Fruit fly (Drosophila melanogaster) whole organism, adult: ENCODE data around the gene nesd.

Source experiments
- CG11617 ChIP-seq: fragments of 200-800 bp; sonication (Bioruptor generic); optimal IDR thresholded peaks from 2 replicates; lab custom pipeline; 2017; ENCODE audit warnings: mild to moderate bottlenecking, missing biosample characterization, missing genetic modification reagents, missing genetic modification characterization
- CG12768 ChIP-seq: fragments of 200-800 bp; sonication (Bioruptor generic); optimal IDR thresholded peaks from 2 replicates; lab custom pipeline; 2017; ENCODE audit warnings: missing biosample characterization, missing genetic modification characterization, mild to moderate bottlenecking, moderate library complexity, missing genetic modification reagents
- CG14711 ChIP-seq: fragments of 200-800 bp; sonication (Bioruptor generic); optimal IDR thresholded peaks from 2 replicates; lab custom pipeline; 2018; ENCODE audit warnings: missing biosample characterization, mild to moderate bottlenecking, missing genetic modification characterization, moderate library complexity
- CG1620 ChIP-seq: fragments of 200-800 bp; sonication (Bioruptor generic); optimal IDR thresholded peaks from 2 replicates; lab custom pipeline; 2016; ENCODE audit warnings: missing biosample characterization, missing genetic modification characterization
- CG33017 ChIP-seq: fragments of 200-800 bp; sonication (Bioruptor generic); optimal IDR thresholded peaks from 2 replicates; lab custom pipeline; 2018; ENCODE audit warnings: missing biosample characterization, mild to moderate bottlenecking, missing genetic modification characterization, moderate library complexity
- CG5204 ChIP-seq: fragments of 200-800 bp; sonication (Bioruptor generic); optimal IDR thresholded peaks from 2 replicates; lab custom pipeline; 2016; ENCODE audit warnings: missing biosample characterization, missing genetic modification characterization
- CG7045 ChIP-seq: fragments of 200-800 bp; sonication (Bioruptor generic); optimal IDR thresholded peaks from 2 replicates; lab custom pipeline; 2017; ENCODE audit warnings: missing biosample characterization, mild to moderate bottlenecking, missing genetic modification characterization
- CG7101 ChIP-seq: fragments of 200-800 bp; sonication (Bioruptor generic); optimal IDR thresholded peaks from 2 replicates; lab custom pipeline; 2018; ENCODE audit warnings: missing biosample characterization, mild to moderate bottlenecking, missing genetic modification characterization, moderate library complexity
- Clk ChIP-seq: fragments of 200-800 bp; sonication (Bioruptor generic); optimal IDR thresholded peaks from 2 replicates; lab custom pipeline; 2017; ENCODE audit warnings: missing biosample characterization, missing genetic modification characterization
- Crg-1 ChIP-seq: fragments of 200-800 bp; sonication (Bioruptor generic); optimal IDR thresholded peaks from 2 replicates; lab custom pipeline; 2016; ENCODE audit warnings: missing biosample characterization, missing genetic modification characterization
- Hr96 ChIP-seq: fragments of 200-800 bp; sonication (Bioruptor generic); optimal IDR thresholded peaks from 2 replicates; lab custom pipeline; 2016; ENCODE audit warnings: missing biosample characterization, missing genetic modification characterization
- Mnt ChIP-seq: fragments of 200-800 bp; sonication (Bioruptor generic); optimal IDR thresholded peaks from 2 replicates; lab custom pipeline; 2016; ENCODE audit warnings: missing biosample characterization, mild to moderate bottlenecking, missing genetic modification characterization
- bab1 ChIP-seq: fragments of 200-800 bp; sonication (Bioruptor generic); optimal IDR thresholded peaks from 3 replicates; lab custom pipeline; 2019; ENCODE audit warnings: missing biosample characterization, mild to moderate bottlenecking, missing genetic modification characterization, moderate library complexity
- cic ChIP-seq: fragments of 200-800 bp; sonication (Bioruptor generic); optimal IDR thresholded peaks from 2 replicates; lab custom pipeline; 2017; ENCODE audit warnings: missing biosample characterization, mild to moderate bottlenecking, missing genetic modification characterization, moderate library complexity
- cnc ChIP-seq, 2 experiments: fragments of >200 bp; optimal IDR thresholded peaks; 2 replicates each; lab custom pipeline; 2017
- kay ChIP-seq: fragments of 200-800 bp; sonication (Bioruptor generic); peaks from one replicate; lab custom pipeline; 2016; ENCODE audit warnings: missing biosample characterization, missing genetic modification characterization, borderline replicate concordance
- ovo ChIP-seq: fragments of 200-800 bp; sonication (Bioruptor generic); optimal IDR thresholded peaks from 2 replicates; lab custom pipeline; 2016; ENCODE audit warnings: missing biosample characterization, missing genetic modification characterization
- pad ChIP-seq: fragments of 200-800 bp; sonication (Bioruptor generic); optimal IDR thresholded peaks from 3 replicates; lab custom pipeline; 2017; ENCODE audit warnings: missing biosample characterization, missing genetic modification characterization, mild to moderate bottlenecking, moderate library complexity, missing genetic modification reagents
- tj ChIP-seq: fragments of 200-800 bp; sonication (Bioruptor generic); optimal IDR thresholded peaks from 3 replicates; lab custom pipeline; 2017; ENCODE audit warnings: missing biosample characterization, mild to moderate bottlenecking, missing genetic modification characterization, moderate library complexity
- toe ChIP-seq: fragments of 200-800 bp; sonication (Bioruptor generic); optimal IDR thresholded peaks from 2 replicates; lab custom pipeline; 2016; ENCODE audit warnings: missing biosample characterization, missing genetic modification characterization

The nesd gene

dm6 chr2L:20066233-20066650, 27.5 kb upstream of the nesd start, which contains the start of gene bwa:
Gene bwa, plus strand, starts transcription at chr2L:20066391.
- TF ChIP-seq Mnt (peak; percentile 14), Hr96 (GFP tag; lab: Kevin White, UChicago) (no peak), CG7045 (no peak), bab1 (GFP tag; lab: Kevin White, UChicago) (no peak), CG11617 (no peak), tj (no peak), CG1620 (no peak), Crg-1 (GFP tag; lab: Kevin White, UChicago) (no peak), CG12768 (GFP tag; lab: Kevin White, UChicago) (no peak), pad (no peak), CG5204 (GFP tag; lab: Kevin White, UChicago) (no peak), CG14711 (tag; lab: Kevin White, UChicago) (peak; percentile 1), CG33017 (tag; lab: Kevin White, UChicago) (peak; percentile 12), toe (GFP tag; lab: Kevin White, UChicago) (no peak), CG7101 (tag; lab: Kevin White, UChicago) (no peak), cic (GFP tag; lab: Kevin White, UChicago) (peak; percentile 28), ovo (GFP tag; lab: Kevin White, UChicago) (peak; percentile 83), kay (GFP tag; lab: Kevin White, UChicago) (no peak), Clk (GFP tag; lab: Kevin White, UChicago) (no peak), cnc (optimal IDR thresholded peaks at IDR 0.05; lab: Kevin White, UChicago) (no peak)

- TF ChIP-seq CG5204 (GFP tag; lab: Kevin White, UChicago) = no peak
- TF ChIP-seq CG1620 = no peak
- no peak for TF ChIP-seq CG12768 (GFP tag; lab: Kevin White, UChicago)
- no peak for TF ChIP-seq tj
- no peak for TF ChIP-seq pad
- no peak for TF ChIP-seq kay (GFP tag; lab: Kevin White, UChicago)
- no peak for TF ChIP-seq Clk (GFP tag; lab: Kevin White, UChicago)
- no peak for TF ChIP-seq ovo (GFP tag; lab: Kevin White, UChicago)
- no peak for TF ChIP-seq CG7101 (tag; lab: Kevin White, UChicago)
- no peak for TF ChIP-seq CG7045
Measured at dm6 chr2L:20067928-20068327, 25.8 kb upstream of the nesd start.

- TF ChIP-seq Mnt (no peak), CG5204 (GFP tag; lab: Kevin White, UChicago) (no peak), kay (GFP tag; lab: Kevin White, UChicago) (peak; percentile 43), pad (no peak)
Measured at dm6 chr2L:20069158-20070016, 24.4 kb upstream of the nesd start.

dm6 chr2L:20072095-20072494, 21.7 kb upstream of the nesd start, which contains the start of gene CG10730:
Gene CG10730, minus strand, starts transcription at chr2L:20072195.
- TF ChIP-seq Clk (GFP tag; lab: Kevin White, UChicago) = no peak

- TF ChIP-seq CG7101 (tag; lab: Kevin White, UChicago) (no peak), CG11617 (no peak), CG7045 (no peak), CG14711 (tag; lab: Kevin White, UChicago) (no peak), ovo (GFP tag; lab: Kevin White, UChicago) (no peak), kay (GFP tag; lab: Kevin White, UChicago) (no peak), Hr96 (GFP tag; lab: Kevin White, UChicago) (no peak), CG12768 (GFP tag; lab: Kevin White, UChicago) (no peak)
Measured at dm6 chr2L:20074388-20074787, 19.4 kb upstream of the nesd start.

- peak; percentile 48 for TF ChIP-seq CG11617
- peak; percentile 66 for TF ChIP-seq tj
- TF ChIP-seq CG7101 (tag; lab: Kevin White, UChicago) = peak; percentile 69
- no peak for TF ChIP-seq CG5204 (GFP tag; lab: Kevin White, UChicago)
- TF ChIP-seq pad = no peak
- TF ChIP-seq CG14711 (tag; lab: Kevin White, UChicago) = peak; percentile 13
- peak; percentile 53 for TF ChIP-seq Hr96 (GFP tag; lab: Kevin White, UChicago)
- peak; percentile 82 for TF ChIP-seq bab1 (GFP tag; lab: Kevin White, UChicago)
- TF ChIP-seq Crg-1 (GFP tag; lab: Kevin White, UChicago) = peak; percentile 33
- no peak for TF ChIP-seq CG12768 (GFP tag; lab: Kevin White, UChicago)
- TF ChIP-seq cic (GFP tag; lab: Kevin White, UChicago) = no peak
- TF ChIP-seq CG33017 (tag; lab: Kevin White, UChicago) = peak; percentile 52
- TF ChIP-seq toe (GFP tag; lab: Kevin White, UChicago) = peak; percentile 77
- no peak for TF ChIP-seq ovo (GFP tag; lab: Kevin White, UChicago)
- TF ChIP-seq CG1620 = peak; percentile 55
- peak; percentile 62 for TF ChIP-seq Mnt
- TF ChIP-seq CG7045 = peak; percentile 71
- TF ChIP-seq Clk (GFP tag; lab: Kevin White, UChicago) = no peak
- TF ChIP-seq kay (GFP tag; lab: Kevin White, UChicago) = no peak
- TF ChIP-seq cnc (optimal IDR thresholded peaks at IDR 0.05; lab: Kevin White, UChicago) = no peak
Measured at dm6 chr2L:20075234-20075803, 18.5 kb upstream of the nesd start, which contains the start of the genes pr and neb. Gene pr, minus strand, starts transcription at chr2L:20075458. Gene neb, plus strand, starts transcription at chr2L:20075757.
